In genomic region chrIV:13694600-13694999, ce11 we compare ENCODE assay signal across 1 worm cellular context.
TF ChIP-seq lines count a peak whose summit lies in the region.

No protein-coding gene starts in this region.

TF ChIP-seq in whole organism, L1 larva, 84 proteins besides CTCF, POLR2A, EP300 and RAD21 (continued from another document):
- TF ChIP-seq irx-1 (tag; optimal IDR thresholded peaks at IDR 0.05; lab: Kevin White, UChicago) (no peak), rnt-1 (tag; optimal IDR thresholded peaks at IDR 0.05; lab: Kevin White, UChicago) (no peak), unc-98 (GFP tag; IDR thresholded peaks at IDR 0.05; lab: Robert Waterston, UW) (no peak), hpl-2 (GFP tag; optimal IDR thresholded peaks at IDR 0.05; lab: Kevin White, UChicago) (no peak), alr-1 (tag; optimal IDR thresholded peaks at IDR 0.05; lab: Kevin White, UChicago; ENCODE audit: borderline replicate concordance) (no peak)
